Worm (Caenorhabditis elegans) whole organism, L3 larva: Measurements from ENCODE around the gene F28A10.7.

Experiments used
- R02D3.7 ChIP-seq: fragments of 150-350 bp; optimal IDR thresholded peaks from 2 replicates; lab custom pipeline; 2014; ENCODE audit warnings: missing biosample characterization, missing genetic modification characterization
- ZK546.5 ChIP-seq: sonication (generic microtip); optimal IDR thresholded peaks from 2 replicates; lab custom pipeline; 2017; ENCODE audit warnings: missing biosample characterization, missing genetic modification characterization
- aly-2 ChIP-seq: fragments of 150-350 bp; optimal IDR thresholded peaks from 2 replicates; lab custom pipeline; 2014; ENCODE audit warnings: missing biosample characterization, missing genetic modification characterization
- ama-1 ChIP-seq: fragments of 150-350 bp; optimal IDR thresholded peaks from 2 replicates; lab custom pipeline; 2018
- ceh-16 ChIP-seq: sonication (generic microtip); optimal IDR thresholded peaks from 2 replicates; lab custom pipeline; 2017; ENCODE audit warnings: missing biosample characterization, missing genetic modification characterization
- ceh-9 ChIP-seq: sonication (generic microtip); optimal IDR thresholded peaks from 2 replicates; lab custom pipeline; 2018; ENCODE audit warnings: missing biosample characterization, missing genetic modification characterization
- egl-27 ChIP-seq: sonication (generic microtip); optimal IDR thresholded peaks from 4 replicates; lab custom pipeline; 2017; ENCODE audit warnings: missing biosample characterization, missing genetic modification reagents, missing genetic modification characterization
- elt-1 ChIP-seq: fragments of 150-350 bp; optimal IDR thresholded peaks from 2 replicates; lab custom pipeline; 2014; ENCODE audit warnings: missing biosample characterization, missing genetic modification characterization
- elt-2 ChIP-seq: sonication (generic microtip); optimal IDR thresholded peaks from 2 replicates; lab custom pipeline; 2016; ENCODE audit warnings: missing genetic modification reagents, mild to moderate bottlenecking, missing genetic modification characterization, missing compliant biosample characterization
- elt-3 ChIP-seq, 3 experiments: fragments of 150-350 bp in 1 of 3; sonication (generic microtip) in 2 of 3; optimal IDR thresholded peaks; 2 replicates in 2 of 3; 4 replicates in 1 of 3; lab custom pipeline; 2014 to 2017; ENCODE audit warnings: missing biosample characterization in 3 of 3, missing genetic modification characterization in 3 of 3
- jun-1 ChIP-seq: fragments of 150-350 bp; optimal IDR thresholded peaks from 2 replicates; lab custom pipeline; 2014; ENCODE audit warnings: missing biosample characterization, missing genetic modification reagents, missing genetic modification characterization
- lin-15B ChIP-seq: fragments of 150-350 bp; optimal IDR thresholded peaks from 2 replicates; lab custom pipeline; 2014; ENCODE audit warnings: missing biosample characterization, missing genetic modification characterization
- lin-39 ChIP-seq: fragments of 150-350 bp; optimal IDR thresholded peaks from 2 replicates; lab custom pipeline; 2018; ENCODE audit warnings: missing biosample characterization, missing genetic modification reagents, missing genetic modification characterization
- mdl-1 ChIP-seq: fragments of 150-350 bp; optimal IDR thresholded peaks from 2 replicates; lab custom pipeline; 2014; ENCODE audit warnings: missing biosample characterization, missing genetic modification characterization
- mml-1 ChIP-seq: fragments of 150-350 bp; sonication (generic microtip); optimal IDR thresholded peaks from 3 replicates; lab custom pipeline; 2014; ENCODE audit warnings: missing biosample characterization, missing genetic modification characterization
- nfya-1 ChIP-seq: sonication (generic microtip); optimal IDR thresholded peaks from 2 replicates; lab custom pipeline; 2017; ENCODE audit warnings: missing genetic modification characterization, mild to moderate bottlenecking, missing compliant biosample characterization, antibody characterized with exemption, moderate library complexity; ENCODE audit not compliant: insufficient read depth
- nhr-11 ChIP-seq: fragments of 150-350 bp; optimal IDR thresholded peaks from 2 replicates; lab custom pipeline; 2014; ENCODE audit warnings: missing biosample characterization, missing genetic modification characterization
- nhr-12 ChIP-seq: fragments of 150-350 bp; optimal IDR thresholded peaks from 2 replicates; lab custom pipeline; 2014; ENCODE audit warnings: missing biosample characterization, missing genetic modification characterization
- nhr-237 ChIP-seq: fragments of 150-350 bp; optimal IDR thresholded peaks from 2 replicates; lab custom pipeline; 2014; ENCODE audit warnings: missing biosample characterization, missing genetic modification characterization
- nhr-25 ChIP-seq: sonication (generic microtip); optimal IDR thresholded peaks from 2 replicates; lab custom pipeline; 2017; ENCODE audit warnings: missing biosample characterization, missing genetic modification characterization
- nhr-67 ChIP-seq: fragments of 150-350 bp; optimal IDR thresholded peaks from 2 replicates; lab custom pipeline; 2014; ENCODE audit warnings: missing biosample characterization, missing genetic modification characterization
- nhr-76 ChIP-seq: fragments of 150-350 bp; sonication (generic microtip); optimal IDR thresholded peaks from 5 replicates; lab custom pipeline; 2014; ENCODE audit warnings: missing biosample characterization, missing genetic modification characterization
- nhr-77 ChIP-seq: fragments of 150-350 bp; optimal IDR thresholded peaks from 2 replicates; lab custom pipeline; 2014; ENCODE audit warnings: missing biosample characterization, missing genetic modification characterization
- pha-4 ChIP-seq: fragments of 150-350 bp; optimal IDR thresholded peaks from 2 replicates; lab custom pipeline; 2014; ENCODE audit warnings: missing biosample characterization, missing genetic modification reagents, missing genetic modification characterization
- pqm-1 ChIP-seq: fragments of 150-350 bp; optimal IDR thresholded peaks from 2 replicates; lab custom pipeline; 2017; ENCODE audit warnings: missing biosample characterization, missing genetic modification characterization, inconsistent platforms
- skn-1 ChIP-seq: fragments of 150-350 bp; optimal IDR thresholded peaks from 2 replicates; lab custom pipeline; 2014; ENCODE audit warnings: missing biosample characterization, missing genetic modification characterization
- snpc-4 ChIP-seq: fragments of 150-350 bp; optimal IDR thresholded peaks from 2 replicates; lab custom pipeline; 2014; ENCODE audit warnings: missing biosample characterization, missing genetic modification characterization
- unc-39 ChIP-seq: sonication (generic microtip); optimal IDR thresholded peaks from 4 replicates; lab custom pipeline; 2017; ENCODE audit warnings: missing biosample characterization, missing genetic modification characterization
- unc-62 ChIP-seq: fragments of 150-350 bp; sonication (generic microtip); optimal IDR thresholded peaks from 4 replicates; lab custom pipeline; 2014; ENCODE audit warnings: missing biosample characterization, missing genetic modification reagents, missing genetic modification characterization
- ztf-4 ChIP-seq: fragments of 150-350 bp; optimal IDR thresholded peaks from 2 replicates; lab custom pipeline; 2014; ENCODE audit warnings: missing biosample characterization, missing genetic modification characterization

The F28A10.7 gene

DNA sequence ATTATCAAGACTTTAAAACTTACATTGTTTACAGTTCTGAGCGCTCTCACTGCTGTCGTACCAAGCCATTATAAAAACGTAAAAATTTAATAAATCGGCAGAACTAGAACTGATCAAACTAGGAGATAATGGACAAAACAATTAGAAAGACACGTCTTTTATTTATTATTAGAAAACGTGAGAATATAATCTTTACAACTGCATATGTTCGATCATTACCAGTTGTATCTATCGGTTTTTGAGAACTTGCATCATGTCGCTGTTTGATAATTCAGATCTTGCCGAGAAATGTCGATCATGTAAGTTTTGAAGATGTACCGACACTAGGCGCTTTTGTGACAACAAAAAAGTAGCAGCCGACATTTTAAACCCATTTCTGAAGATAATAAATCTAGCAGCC is at the start of gene F28A10.7:
F28A10.7 (minus strand) TSS at position 101 of the 400 bp plus-strand sequence.
- TF ChIP-seq nhr-237 (tag; lab: Kevin White, UChicago) (no peak), nhr-11 (tag; lab: Kevin White, UChicago) (no peak), unc-39 (tag; lab: Kevin White, UChicago) (no peak), jun-1 (tag; lab: Kevin White, UChicago) (no peak), elt-3 (tag; optimal IDR thresholded peaks at IDR 0.05; lab: Kevin White, UChicago) (no peak), snpc-4 (no peak), ceh-16 (tag; lab: Kevin White, UChicago) (no peak), pha-4 (no peak), unc-62 (GFP tag; lab: Kevin White, UChicago) (no peak), lin-15B (tag; lab: Kevin White, UChicago) (no peak)

DNA sequence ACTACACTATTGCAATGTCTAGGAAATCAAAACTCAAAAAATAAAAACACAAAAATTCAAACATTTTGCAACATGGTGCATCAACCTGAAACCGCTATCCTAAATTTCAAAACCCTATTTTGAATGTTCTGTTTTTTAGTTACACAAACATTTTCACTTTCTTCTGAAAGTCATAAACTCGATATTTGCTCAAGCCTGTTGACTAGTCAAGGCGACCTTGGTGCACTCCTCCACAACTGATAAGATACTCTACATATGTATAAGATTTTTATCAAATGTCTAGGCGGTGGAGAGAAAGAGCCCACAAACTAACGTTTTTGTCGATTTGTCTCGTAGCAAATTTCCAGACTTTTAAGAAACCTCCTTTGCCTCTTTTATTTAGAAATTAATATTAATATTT is 42.5 kb upstream of the F28A10.7 start, which contains the start of gene T07D3.4:
T07D3.4 (plus strand) TSS at position 286 of the 400 bp plus-strand sequence.
- TF ChIP-seq elt-2 (tag; lab: Kevin White, UChicago) (peak; percentile 75), nhr-237 (tag; lab: Kevin White, UChicago) (no peak), pqm-1 (tag; lab: Kevin White, UChicago) (peak; percentile 13), snpc-4 (no peak), pha-4 (peak; percentile 36), mdl-1 (tag; lab: Kevin White, UChicago) (no peak), R02D3.7 (tag; lab: Kevin White, UChicago) (no peak), ztf-4 (tag; lab: Kevin White, UChicago) (no peak), unc-39 (tag; lab: Kevin White, UChicago) (no peak), nhr-67 (tag; lab: Kevin White, UChicago) (no peak)

DNA sequence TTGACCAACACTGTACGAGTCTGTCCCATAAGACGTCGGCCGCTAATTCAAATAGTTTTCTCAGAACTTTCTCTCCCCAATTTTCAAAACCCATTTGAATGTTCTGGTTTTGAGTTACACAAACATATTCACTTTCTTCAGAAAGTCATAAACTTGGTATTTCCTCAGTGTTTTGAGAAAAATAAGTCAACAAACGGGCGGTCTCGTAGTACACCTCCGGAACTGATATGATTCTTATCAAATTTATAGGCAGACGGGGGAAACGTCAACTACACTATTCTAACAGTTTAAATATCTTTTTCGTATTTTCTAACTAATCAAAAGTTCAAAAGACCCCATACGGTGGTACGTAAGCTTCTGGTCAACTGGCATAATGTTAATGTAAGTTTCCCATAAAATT is 38.7 kb upstream of the F28A10.7 start:
- TF ChIP-seq lin-39 (tag; lab: Kevin White, UChicago): no peak
- TF ChIP-seq elt-1 (tag; lab: Kevin White, UChicago): no peak
- no peak for TF ChIP-seq egl-27 (tag; lab: Kevin White, UChicago)
- no peak for TF ChIP-seq elt-3 (tag; optimal IDR thresholded peaks at IDR 0.05; lab: Kevin White, UChicago)
- peak; percentile 73 for TF ChIP-seq elt-2 (tag; lab: Kevin White, UChicago)
- TF ChIP-seq nfya-1: no peak
- TF ChIP-seq skn-1 (tag; lab: Kevin White, UChicago): no peak
- no peak for TF ChIP-seq unc-62 (GFP tag; lab: Kevin White, UChicago)
- no peak for TF ChIP-seq nhr-25 (tag; lab: Kevin White, UChicago)
- peak; percentile 2 for TF ChIP-seq pha-4
- TF ChIP-seq, all 47 proteins: peak for 2

- TF ChIP-seq pqm-1 (tag; lab: Kevin White, UChicago) (peak; percentile 46), elt-2 (tag; lab: Kevin White, UChicago) (peak; percentile 87), snpc-4 (peak; percentile 23), ceh-9 (tag; lab: Kevin White, UChicago) (no peak), nhr-77 (no peak), skn-1 (tag; lab: Kevin White, UChicago) (no peak), ZK546.5 (tag; lab: Kevin White, UChicago) (no peak)
Observed at ce11 chrII:880666-881226, 35.2 kb upstream of the F28A10.7 start.

- TF ChIP-seq mml-1 (tag; lab: Kevin White, UChicago) (no peak), ama-1 (no peak), nhr-76 (tag; lab: Kevin White, UChicago) (no peak), lin-39 (tag; lab: Kevin White, UChicago) (no peak), elt-1 (tag; lab: Kevin White, UChicago) (no peak), nhr-237 (tag; lab: Kevin White, UChicago) (no peak), aly-2 (no peak), unc-39 (tag; lab: Kevin White, UChicago) (no peak), mdl-1 (tag; lab: Kevin White, UChicago) (no peak), nhr-12 (tag; lab: Kevin White, UChicago) (no peak)
Observed at ce11 chrII:875739-876138, 30.2 kb upstream of the F28A10.7 start.
